Fruit fly (Drosophila melanogaster) whole organism, embryonic: ENCODE data around the gene CG43203.
A peak's percentile ranks its signal among the peaks of the same experiment; 100 is the strongest.

Experiments used
- Asciz ChIP-seq: fragments of 200-800 bp; sonication (Bioruptor generic); optimal IDR thresholded peaks from 2 replicates; lab custom pipeline; 2017; ENCODE audit warnings: missing biosample characterization, mild to moderate bottlenecking, missing genetic modification characterization, missing genetic modification reagents
- BtbVII ChIP-seq: fragments of 200-800 bp; sonication (Bioruptor generic); optimal IDR thresholded peaks from 3 replicates; lab custom pipeline; 2017; ENCODE audit warnings: missing biosample characterization, mild to moderate bottlenecking, missing genetic modification characterization
- CG12299 ChIP-seq: fragments of 200-800 bp; sonication (Bioruptor generic); optimal IDR thresholded peaks from 2 replicates; lab custom pipeline; 2018; ENCODE audit warnings: missing biosample characterization, mild to moderate bottlenecking, missing genetic modification characterization
- CG13296 ChIP-seq: fragments of 200-800 bp; sonication (Bioruptor generic); optimal IDR thresholded peaks from 3 replicates; lab custom pipeline; 2018; ENCODE audit warnings: missing biosample characterization, mild to moderate bottlenecking, missing genetic modification characterization
- CG13424 ChIP-seq: fragments of 200-800 bp; sonication (Bioruptor generic); optimal IDR thresholded peaks from 2 replicates; lab custom pipeline; 2019; ENCODE audit warnings: missing biosample characterization, mild to moderate bottlenecking, missing genetic modification characterization, moderate library complexity
- CG13775 ChIP-seq: fragments of 200-800 bp; sonication (Bioruptor generic); optimal IDR thresholded peaks from 3 replicates; lab custom pipeline; 2017; ENCODE audit warnings: missing biosample characterization, mild to moderate bottlenecking, missing genetic modification characterization
- CG14710 ChIP-seq: fragments of 200-800 bp; sonication (Bioruptor generic); optimal IDR thresholded peaks from 3 replicates; lab custom pipeline; 2019; ENCODE audit warnings: missing biosample characterization, mild to moderate bottlenecking, missing genetic modification characterization, moderate library complexity
- CG17328 ChIP-seq: fragments of 200-800 bp; sonication (Bioruptor generic); IDR thresholded peaks from 2 replicates; pipeline ENCODE4 v1.3.6; 2022; ENCODE audit warnings: missing biosample characterization, missing genetic modification characterization
- CG17802 ChIP-seq: fragments of 200-800 bp; sonication (Bioruptor generic); optimal IDR thresholded peaks from 2 replicates; lab custom pipeline; 2018; ENCODE audit warnings: missing biosample characterization, mild to moderate bottlenecking, missing genetic modification characterization, moderate library complexity
- CG1792 ChIP-seq: fragments of 200-800 bp; sonication (Bioruptor generic); optimal IDR thresholded peaks from 2 replicates; lab custom pipeline; 2016; ENCODE audit warnings: missing biosample characterization, missing genetic modification characterization
- CG18262 ChIP-seq: fragments of 200-800 bp; optimal IDR thresholded peaks from 3 replicates; lab custom pipeline; 2019; ENCODE audit warnings: missing biosample characterization, mild to moderate bottlenecking, missing genetic modification characterization, moderate library complexity
- CG2120 ChIP-seq: fragments of 200-800 bp; sonication (Bioruptor generic); optimal IDR thresholded peaks from 3 replicates; lab custom pipeline; 2016; ENCODE audit warnings: missing biosample characterization, missing genetic modification characterization
- CG32532 ChIP-seq: fragments of 200-800 bp; sonication (Bioruptor generic); IDR thresholded peaks from 2 replicates; pipeline ENCODE4 v1.3.6; 2022; ENCODE audit warnings: missing biosample characterization, missing genetic modification characterization
- CG42726 ChIP-seq: fragments of 200-800 bp; sonication (Bioruptor generic); IDR thresholded peaks from 2 replicates; pipeline ENCODE4 v1.3.6; 2022; ENCODE audit warnings: missing biosample characterization, missing genetic modification characterization; ENCODE audit not compliant: partially characterized antibody
- CG4282 ChIP-seq: fragments of 200-800 bp; sonication (Bioruptor generic); optimal IDR thresholded peaks from 2 replicates; lab custom pipeline; 2016; ENCODE audit warnings: missing biosample characterization, missing genetic modification characterization
- CG4328 ChIP-seq: fragments of 200-800 bp; sonication (Bioruptor generic); optimal IDR thresholded peaks from 3 replicates; lab custom pipeline; 2017; ENCODE audit warnings: missing biosample characterization, missing genetic modification reagents, missing genetic modification characterization
- CG4424 ChIP-seq: fragments of 200-800 bp; sonication (Bioruptor generic); optimal IDR thresholded peaks from 3 replicates; lab custom pipeline; 2016; ENCODE audit warnings: missing biosample characterization, missing genetic modification characterization
- CG4820 ChIP-seq: fragments of 200-800 bp; sonication (Bioruptor generic); optimal IDR thresholded peaks from 3 replicates; lab custom pipeline; 2016; ENCODE audit warnings: missing biosample characterization, missing genetic modification characterization
- CG5180 ChIP-seq: fragments of 200-800 bp; sonication (Bioruptor generic); optimal IDR thresholded peaks from 3 replicates; lab custom pipeline; 2017; ENCODE audit warnings: missing biosample characterization, missing genetic modification characterization, mild to moderate bottlenecking, moderate library complexity, missing genetic modification reagents
- CG5953 ChIP-seq: fragments of 200-800 bp; sonication (Bioruptor generic); IDR thresholded peaks from 2 replicates; pipeline ENCODE4 v1.3.6; 2022; ENCODE audit warnings: missing biosample characterization, missing genetic modification characterization
- CG7556 ChIP-seq: fragments of 200-800 bp; sonication (Bioruptor generic); optimal IDR thresholded peaks from 2 replicates; lab custom pipeline; 2017; ENCODE audit warnings: missing biosample characterization, mild to moderate bottlenecking, missing genetic modification characterization
- CG8281 ChIP-seq: fragments of 200-800 bp; sonication (Bioruptor generic); optimal IDR thresholded peaks from 2 replicates; lab custom pipeline; 2018; ENCODE audit warnings: missing biosample characterization, mild to moderate bottlenecking, missing genetic modification characterization, moderate library complexity
- CG9932 ChIP-seq: fragments of 200-800 bp; sonication (Bioruptor generic); IDR thresholded peaks from 2 replicates; pipeline ENCODE4 v1.3.6; 2022; ENCODE audit warnings: missing biosample characterization, missing genetic modification characterization
- CHES-1-like ChIP-seq: fragments of 200-800 bp; sonication (Bioruptor generic); optimal IDR thresholded peaks from 2 replicates; lab custom pipeline; 2016; ENCODE audit warnings: missing biosample characterization, missing genetic modification characterization
- CTCF ChIP-seq: fragments of 200-800 bp; sonication (Bioruptor generic); optimal IDR thresholded peaks from 2 replicates; lab custom pipeline; 2017; ENCODE audit warnings: missing biosample characterization, mild to moderate bottlenecking, missing genetic modification characterization, moderate library complexity
- Camta ChIP-seq: fragments of 200-800 bp; sonication (Bioruptor generic); optimal IDR thresholded peaks from 2 replicates; lab custom pipeline; 2016; ENCODE audit warnings: missing biosample characterization, missing genetic modification characterization
- D19B ChIP-seq: fragments of 200-800 bp; sonication (Bioruptor generic); optimal IDR thresholded peaks from 2 replicates; lab custom pipeline; 2017; ENCODE audit warnings: missing biosample characterization, mild to moderate bottlenecking, missing genetic modification characterization
- Dref ChIP-seq: fragments of 200-800 bp; sonication (Bioruptor generic); IDR thresholded peaks from 2 replicates; pipeline ENCODE4 v1.3.6; 2022; ENCODE audit warnings: missing biosample characterization, missing genetic modification characterization
- Fer1 ChIP-seq: fragments of 200-800 bp; sonication (Bioruptor generic); optimal IDR thresholded peaks from 2 replicates; lab custom pipeline; 2017; ENCODE audit warnings: missing biosample characterization, mild to moderate bottlenecking, missing genetic modification characterization
- H2.0 ChIP-seq: fragments of 200-800 bp; sonication (Bioruptor generic); IDR thresholded peaks from 2 replicates; pipeline ENCODE4 v1.3.6; 2022; ENCODE audit warnings: missing biosample characterization, missing genetic modification characterization
- Hand ChIP-seq: fragments of 200-800 bp; sonication (Bioruptor generic); optimal IDR thresholded peaks from 2 replicates; lab custom pipeline; 2017; ENCODE audit warnings: mild to moderate bottlenecking, missing biosample characterization, missing genetic modification reagents, missing genetic modification characterization
- Hr51 ChIP-seq, 2 experiments: fragments of 200-800 bp; sonication (Bioruptor generic); optimal IDR thresholded peaks; 2 replicates in 1 of 2; 3 replicates in 1 of 2; lab custom pipeline; 2016 to 2018; ENCODE audit warnings: missing biosample characterization in 2 of 2, missing genetic modification characterization in 2 of 2, mild to moderate bottlenecking in 1 of 2, moderate library complexity in 1 of 2
- NK7.1 ChIP-seq: fragments of 200-800 bp; sonication (Bioruptor generic); optimal IDR thresholded peaks from 3 replicates; lab custom pipeline; 2016; ENCODE audit warnings: missing biosample characterization, missing genetic modification characterization
- Nf-YC ChIP-seq: fragments of 200-800 bp; optimal IDR thresholded peaks from 3 replicates; lab custom pipeline; 2019; ENCODE audit warnings: missing biosample characterization, mild to moderate bottlenecking, missing genetic modification characterization, moderate library complexity
- Poxn ChIP-seq: fragments of 200-800 bp; sonication (Bioruptor generic); IDR thresholded peaks from 2 replicates; pipeline ENCODE4 v1.3.6; 2022; ENCODE audit warnings: missing biosample characterization, missing genetic modification characterization
- Sin3A ChIP-seq: fragments of >200 bp; optimal IDR thresholded peaks from 2 replicates; lab custom pipeline; 2018
- chinmo ChIP-seq: fragments of 200-800 bp; sonication (Bioruptor generic); IDR thresholded peaks from 4 replicates; pipeline ENCODE4 v1.3.6; 2022; ENCODE audit warnings: missing biosample characterization, missing genetic modification characterization; ENCODE audit not compliant: partially characterized antibody
- corto ChIP-seq: fragments of 200-800 bp; sonication (Bioruptor generic); optimal IDR thresholded peaks from 2 replicates; lab custom pipeline; 2016; ENCODE audit warnings: missing biosample characterization, mild to moderate bottlenecking, missing genetic modification characterization, moderate library complexity
- ewg ChIP-seq: fragments of 200-800 bp; sonication (Bioruptor generic); optimal IDR thresholded peaks from 3 replicates; lab custom pipeline; 2017; ENCODE audit warnings: mild to moderate bottlenecking, missing biosample characterization, missing genetic modification reagents, missing genetic modification characterization
- fd64A ChIP-seq: fragments of 200-800 bp; sonication (Bioruptor generic); optimal IDR thresholded peaks from 3 replicates; lab custom pipeline; 2018; ENCODE audit warnings: missing biosample characterization, mild to moderate bottlenecking, missing genetic modification characterization
- gt ChIP-seq: fragments of 200-800 bp; sonication (Bioruptor generic); IDR thresholded peaks from 2 replicates; pipeline ENCODE4 v1.3.6; 2022; ENCODE audit warnings: missing biosample characterization, missing genetic modification characterization
- h ChIP-seq: fragments of >200 bp; optimal IDR thresholded peaks from 2 replicates; lab custom pipeline; 2017
- jigr1 ChIP-seq: fragments of 200-800 bp; sonication (Bioruptor generic); IDR thresholded peaks from 3 replicates; pipeline ENCODE4 v1.3.6; 2022; ENCODE audit warnings: missing biosample characterization, missing genetic modification characterization
- nerfin-1 ChIP-seq: fragments of 200-800 bp; sonication (Bioruptor generic); optimal IDR thresholded peaks from 3 replicates; lab custom pipeline; 2019; ENCODE audit warnings: missing biosample characterization, mild to moderate bottlenecking, missing genetic modification characterization, moderate library complexity
- nom ChIP-seq: fragments of 200-800 bp; sonication (Bioruptor generic); optimal IDR thresholded peaks from 2 replicates; lab custom pipeline; 2017; ENCODE audit warnings: missing biosample characterization, missing genetic modification characterization, mild to moderate bottlenecking, moderate library complexity, missing genetic modification reagents
- odd ChIP-seq: fragments of 200-800 bp; sonication (Bioruptor generic); optimal IDR thresholded peaks from 2 replicates; lab custom pipeline; 2017; ENCODE audit warnings: missing biosample characterization, mild to moderate bottlenecking, missing genetic modification characterization
- row ChIP-seq: fragments of 200-800 bp; sonication (Bioruptor generic); IDR thresholded peaks from 3 replicates; pipeline ENCODE4 v1.3.6; 2022; ENCODE audit warnings: missing biosample characterization, missing genetic modification characterization
- sens ChIP-seq: fragments of 200-800 bp; sonication (Bioruptor generic); peaks from one replicate; lab custom pipeline; 2016; ENCODE audit warnings: missing biosample characterization, missing genetic modification characterization
- tap ChIP-seq: fragments of 200-800 bp; optimal IDR thresholded peaks from 3 replicates; lab custom pipeline; 2019; ENCODE audit warnings: missing biosample characterization, mild to moderate bottlenecking, missing genetic modification characterization, moderate library complexity
- tgo ChIP-seq: fragments of 200-800 bp; sonication (Bioruptor generic); IDR thresholded peaks from 3 replicates; pipeline ENCODE4 v1.3.6; 2022; ENCODE audit warnings: missing biosample characterization, missing genetic modification characterization
- zen2 ChIP-seq: fragments of 200-800 bp; sonication (Bioruptor generic); IDR thresholded peaks from 3 replicates; pipeline ENCODE4 v1.3.6; 2022; ENCODE audit warnings: missing biosample characterization, missing genetic modification characterization; ENCODE audit not compliant: partially characterized antibody
- zfh1 ChIP-seq: fragments of 200-800 bp; sonication (Bioruptor generic); IDR thresholded peaks from 3 replicates; pipeline ENCODE4 v1.3.6; 2022; ENCODE audit warnings: missing biosample characterization, missing genetic modification characterization

CG43203 gene

DNA sequence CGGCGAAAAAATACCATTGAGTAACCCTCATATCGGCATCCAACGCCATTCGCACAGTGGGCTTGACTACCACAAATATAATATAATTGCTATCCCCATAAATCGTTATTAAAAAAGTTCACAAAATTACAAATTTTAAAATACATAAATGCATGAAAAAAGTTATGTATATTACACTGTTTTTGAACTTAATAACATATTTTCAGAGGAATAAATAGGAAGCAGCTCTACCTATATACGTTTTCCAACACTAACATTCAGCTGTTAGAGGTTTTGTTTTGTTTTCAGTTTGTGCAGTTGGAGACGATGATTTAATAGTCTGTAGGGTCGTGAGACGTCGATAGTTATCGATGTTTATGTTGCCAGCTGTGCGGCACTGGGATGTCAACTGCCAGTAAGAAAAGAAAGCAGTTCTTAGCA, 49.3 kb downstream of the CG43203 start, which contains the start of the genes Ino80 and Aptx (continued):
- TF ChIP-seq h (lab: Kevin White, UChicago): no peak
- peak; percentile 70 for TF ChIP-seq CG17802 (tag; lab: Kevin White, UChicago)
- TF ChIP-seq zen2 (GFP tag; lab: Robert Waterston, UW): peak; percentile 82
- no peak for TF ChIP-seq odd (GFP tag; lab: Kevin White, UChicago)
- TF ChIP-seq NK7.1 (GFP tag; lab: Kevin White, UChicago): peak; percentile 82
- peak; percentile 93 for TF ChIP-seq CG4424 (GFP tag; lab: Kevin White, UChicago)
- peak; percentile 80 for TF ChIP-seq CG1792 (GFP tag; lab: Kevin White, UChicago)
- peak; percentile 93 to 95 for TF ChIP-seq Hr51 (GFP tag; optimal IDR thresholded peaks at IDR 0.05; lab: Kevin White, UChicago)
- peak; percentile 71 for TF ChIP-seq Hand (GFP tag; lab: Kevin White, UChicago)
- peak; percentile 80 for TF ChIP-seq Asciz
- peak; percentile 89 for TF ChIP-seq H2.0 (GFP tag; lab: Robert Waterston, UW)
- peak; percentile 80 for TF ChIP-seq corto
- TF ChIP-seq CG42726 (GFP tag; lab: Robert Waterston, UW): peak; percentile 96
- peak; percentile 92 for TF ChIP-seq CG7556
- no peak for TF ChIP-seq Fer1
- TF ChIP-seq CG4282 (GFP tag; lab: Kevin White, UChicago): peak; percentile 95
- TF ChIP-seq ewg (GFP tag; lab: Kevin White, UChicago): peak; percentile 84
- TF ChIP-seq CG4820 (GFP tag; lab: Kevin White, UChicago): peak; percentile 94
- peak; percentile 88 for TF ChIP-seq Camta (GFP tag; lab: Kevin White, UChicago)
- peak; percentile 94 for TF ChIP-seq CG13424 (tag; lab: Kevin White, UChicago)
- no peak for TF ChIP-seq CG13296 (GFP tag; lab: Kevin White, UChicago)
- peak; percentile 72 for TF ChIP-seq CG8281
- peak; percentile 83 for TF ChIP-seq tap (tag; lab: Kevin White, UChicago)
- peak; percentile 96 for TF ChIP-seq Sin3A (lab: Kevin White, UChicago)
- peak; percentile 74 for TF ChIP-seq BtbVII (GFP tag; lab: Kevin White, UChicago)
- TF ChIP-seq nom: no peak
- peak; percentile 85 for TF ChIP-seq CG5953 (GFP tag; lab: Robert Waterston, UW)
- no peak for TF ChIP-seq nerfin-1
- peak; percentile 96 for TF ChIP-seq CG32532 (GFP tag; lab: Robert Waterston, UW)
- peak; percentile 79 for TF ChIP-seq CG12299 (tag; lab: Kevin White, UChicago)
- no peak for TF ChIP-seq CG5180 (GFP tag; lab: Kevin White, UChicago)
- no peak for TF ChIP-seq Nf-YC (tag; lab: Kevin White, UChicago)
- TF ChIP-seq fd64A (GFP tag; lab: Kevin White, UChicago): peak; percentile 61
- peak; percentile 94 for TF ChIP-seq CG17328
- peak; percentile 97 for TF ChIP-seq CG9932
- TF ChIP-seq CG14710 (tag; lab: Kevin White, UChicago): peak; percentile 96
- TF ChIP-seq gt: peak; percentile 87
- TF ChIP-seq jigr1: peak; percentile 84; the same call in 2 of the 3 replicates
- peak; percentile 97 for TF ChIP-seq row (GFP tag; lab: Robert Waterston, UW)
- TF ChIP-seq tgo: peak; percentile 94
- TF ChIP-seq Poxn (GFP tag; lab: Robert Waterston, UW): peak; percentile 85
- TF ChIP-seq CTCF: peak; percentile 58
- TF ChIP-seq sens (GFP tag; lab: Kevin White, UChicago): peak; percentile 98
- peak; percentile 95 for TF ChIP-seq zfh1 (GFP tag; lab: Robert Waterston, UW)
- TF ChIP-seq CG18262: peak; percentile 93
- TF ChIP-seq CG13775 (GFP tag; lab: Kevin White, UChicago): peak; percentile 96
- peak; percentile 84 for TF ChIP-seq CG4328 (GFP tag; lab: Kevin White, UChicago)
- peak; percentile 96 for TF ChIP-seq CHES-1-like (GFP tag; lab: Kevin White, UChicago)
- TF ChIP-seq D19B (GFP tag; lab: Kevin White, UChicago): peak; percentile 81
- peak; percentile 83; the same call in 3 of the 4 replicates for TF ChIP-seq chinmo (GFP tag; lab: Robert Waterston, UW)
- TF ChIP-seq Dref: peak; percentile 83
- peak; percentile 98 for TF ChIP-seq CG2120 (GFP tag; lab: Kevin White, UChicago)
